Worm (Caenorhabditis elegans) whole organism, midembryonic: ENCODE data around the gene T04C4.3.

Source experiments
- T22C8.4 ChIP-seq: fragments of 200-800 bp; sonication (Bioruptor generic); IDR thresholded peaks from 2 replicates; pipeline ENCODE4 v1.3.6; 2022; ENCODE audit warnings: missing genetic modification characterization, missing compliant biosample characterization
- cog-1 ChIP-seq: sonication (generic microtip); optimal IDR thresholded peaks from 2 replicates; lab custom pipeline; 2016; ENCODE audit warnings: missing genetic modification characterization, missing compliant biosample characterization
- flt-1 ChIP-seq: fragments of 200-800 bp; sonication (Bioruptor generic); IDR thresholded peaks from 2 replicates; pipeline ENCODE4 v1.3.6; 2022; ENCODE audit warnings: missing genetic modification characterization, missing compliant biosample characterization
- klf-2 ChIP-seq: fragments of 200-800 bp; sonication (Bioruptor generic); conservative IDR thresholded peaks from 2 replicates; pipeline ENCODE4 v1.3.6; 2022; ENCODE audit warnings: missing genetic modification reagents, missing genetic modification characterization, missing compliant biosample characterization
- med-1 ChIP-seq: sonication (generic microtip); optimal IDR thresholded peaks from 2 replicates; lab custom pipeline; 2017; ENCODE audit warnings: missing genetic modification characterization, mild to moderate bottlenecking, missing compliant biosample characterization, antibody characterized with exemption, missing genetic modification reagents; ENCODE audit not compliant: insufficient read depth
- ref-1 ChIP-seq: fragments of 200-800 bp; sonication (Bioruptor generic); conservative IDR thresholded peaks from 2 replicates; pipeline ENCODE4 v1.3.6; 2022; ENCODE audit warnings: missing genetic modification reagents, missing genetic modification characterization, missing compliant biosample characterization
- tab-1 ChIP-seq: fragments of 200-800 bp; sonication (Bioruptor generic); IDR thresholded peaks from 2 replicates; pipeline ENCODE4 v1.3.6; 2022; ENCODE audit warnings: missing genetic modification characterization, missing compliant biosample characterization
- ztf-29 ChIP-seq: fragments of 200-800 bp; sonication (Bioruptor generic); IDR thresholded peaks from 2 replicates; pipeline ENCODE4 v1.3.6; 2022; ENCODE audit warnings: missing genetic modification reagents, missing genetic modification characterization, missing compliant biosample characterization

- TF ChIP-seq ref-1 (GFP tag; lab: Robert Waterston, UW), result no peak
- no peak for TF ChIP-seq med-1 (GFP tag; lab: Kevin White, UChicago)
- no peak for TF ChIP-seq klf-2 (GFP tag; lab: Robert Waterston, UW)
- TF ChIP-seq T22C8.4 (GFP tag; lab: Robert Waterston, UW), result no peak
- TF ChIP-seq flt-1 (GFP tag; lab: Robert Waterston, UW), result no peak
- no peak for TF ChIP-seq cog-1 (tag; lab: Kevin White, UChicago)
- TF ChIP-seq tab-1 (GFP tag; lab: Robert Waterston, UW), result no peak
- TF ChIP-seq ztf-29, result no peak
These were observed 25.9 kb upstream of the T04C4.3 start, which contains the start of the genes M70.3 and M70.2 for ce11 chrIV:2242349-2243088.
